Worm (Caenorhabditis elegans) whole organism, L2 larva: ENCODE data around the gene pqn-92.

Source experiments
- C34F6.9 ChIP-seq: fragments of 150-350 bp; optimal IDR thresholded peaks from 2 replicates; lab custom pipeline; 2014; ENCODE audit warnings: missing biosample characterization, missing genetic modification characterization
- F13H6.1 ChIP-seq: sonication (generic microtip); optimal IDR thresholded peaks from 2 replicates; lab custom pipeline; 2016; ENCODE audit warnings: missing genetic modification characterization, missing compliant biosample characterization
- R02D3.7 ChIP-seq: fragments of 150-350 bp; optimal IDR thresholded peaks from 2 replicates; lab custom pipeline; 2014; ENCODE audit warnings: missing biosample characterization, missing genetic modification characterization
- Y55F3AM.14 ChIP-seq: fragments of 200-800 bp; sonication (Bioruptor generic); optimal IDR thresholded peaks from 2 replicates; lab custom pipeline; 2018; ENCODE audit warnings: mild to moderate bottlenecking, missing genetic modification characterization, missing compliant biosample characterization
- alr-1 ChIP-seq: fragments of 150-350 bp; optimal IDR thresholded peaks from 2 replicates; lab custom pipeline; 2014; ENCODE audit warnings: missing biosample characterization, missing genetic modification characterization
- aly-2 ChIP-seq: fragments of 150-350 bp; optimal IDR thresholded peaks from 2 replicates; lab custom pipeline; 2014; ENCODE audit warnings: missing biosample characterization, missing genetic modification characterization
- blmp-1 ChIP-seq: sonication (generic microtip); optimal IDR thresholded peaks from 2 replicates; lab custom pipeline; 2017; ENCODE audit warnings: missing genetic modification characterization, mild to moderate bottlenecking, missing compliant biosample characterization, antibody characterized with exemption, moderate library complexity; ENCODE audit not compliant: insufficient read depth
- ceh-82 ChIP-seq: fragments of 150-350 bp; optimal IDR thresholded peaks from 2 replicates; lab custom pipeline; 2014; ENCODE audit warnings: missing biosample characterization, missing genetic modification characterization
- crh-2 ChIP-seq: sonication (generic microtip); optimal IDR thresholded peaks from 2 replicates; lab custom pipeline; 2017; ENCODE audit warnings: missing biosample characterization, missing genetic modification characterization
- dmd-4 ChIP-seq: sonication (generic microtip); optimal IDR thresholded peaks from 2 replicates; lab custom pipeline; 2017; ENCODE audit warnings: missing biosample characterization, missing genetic modification characterization
- egl-27 ChIP-seq: sonication (generic microtip); optimal IDR thresholded peaks from 3 replicates; lab custom pipeline; 2017; ENCODE audit warnings: missing biosample characterization, missing genetic modification reagents, missing genetic modification characterization
- elt-1 ChIP-seq: fragments of 150-350 bp; optimal IDR thresholded peaks from 2 replicates; lab custom pipeline; 2014; ENCODE audit warnings: missing biosample characterization, missing genetic modification characterization
- elt-3 ChIP-seq: sonication (generic microtip); optimal IDR thresholded peaks from 2 replicates; lab custom pipeline; 2017; ENCODE audit warnings: missing biosample characterization, missing genetic modification characterization
- fos-1 ChIP-seq: fragments of 150-350 bp; optimal IDR thresholded peaks from 2 replicates; lab custom pipeline; 2014; ENCODE audit warnings: missing biosample characterization, missing genetic modification characterization
- gmeb-1 ChIP-seq: fragments of 150-350 bp; optimal IDR thresholded peaks from 2 replicates; lab custom pipeline; 2014; ENCODE audit warnings: missing biosample characterization, missing genetic modification characterization
- lin-39 ChIP-seq: fragments of 150-350 bp; optimal IDR thresholded peaks from 2 replicates; lab custom pipeline; 2014; ENCODE audit warnings: missing biosample characterization, missing genetic modification reagents, missing genetic modification characterization
- mbf-1 ChIP-seq: sonication (generic microtip); optimal IDR thresholded peaks from 2 replicates; lab custom pipeline; 2017; ENCODE audit warnings: missing biosample characterization, missing genetic modification characterization
- nhr-11 ChIP-seq: fragments of 150-350 bp; optimal IDR thresholded peaks from 2 replicates; lab custom pipeline; 2014; ENCODE audit warnings: missing biosample characterization, missing genetic modification characterization
- nhr-12 ChIP-seq: fragments of 150-350 bp; optimal IDR thresholded peaks from 2 replicates; lab custom pipeline; 2014; ENCODE audit warnings: missing biosample characterization, missing genetic modification characterization
- nhr-129 ChIP-seq: fragments of 150-350 bp; optimal IDR thresholded peaks from 2 replicates; lab custom pipeline; 2014; ENCODE audit warnings: missing biosample characterization, missing genetic modification characterization
- nhr-23 ChIP-seq: fragments of 150-350 bp; optimal IDR thresholded peaks from 2 replicates; lab custom pipeline; 2014; ENCODE audit warnings: missing biosample characterization, missing genetic modification reagents, missing genetic modification characterization
- nhr-6 ChIP-seq: fragments of 150-350 bp; optimal IDR thresholded peaks from 2 replicates; lab custom pipeline; 2014; ENCODE audit warnings: missing biosample characterization, missing genetic modification characterization
- nhr-77 ChIP-seq: fragments of 150-350 bp; optimal IDR thresholded peaks from 2 replicates; lab custom pipeline; 2014; ENCODE audit warnings: missing biosample characterization, missing genetic modification characterization
- sem-4 ChIP-seq: fragments of 150-350 bp; optimal IDR thresholded peaks from 2 replicates; lab custom pipeline; 2014; ENCODE audit warnings: missing biosample characterization, missing genetic modification reagents, missing genetic modification characterization
- skn-1 ChIP-seq: sonication (generic microtip); optimal IDR thresholded peaks from 2 replicates; lab custom pipeline; 2017; ENCODE audit warnings: missing biosample characterization, missing genetic modification characterization
- sma-3 ChIP-seq: sonication (generic microtip); optimal IDR thresholded peaks from 2 replicates; lab custom pipeline; 2016; ENCODE audit warnings: missing genetic modification reagents, missing genetic modification characterization, missing compliant biosample characterization
- sma-9 ChIP-seq, 2 experiments: fragments of 150-350 bp in 1 of 2; sonication (generic microtip) in 1 of 2; optimal IDR thresholded peaks; 2 replicates each; lab custom pipeline; 2014 to 2016; ENCODE audit warnings: missing genetic modification characterization in 2 of 2, mild to moderate bottlenecking in 1 of 2, missing biosample characterization in 1 of 2, missing compliant biosample characterization in 1 of 2, missing genetic modification reagents in 1 of 2, moderate library complexity in 1 of 2
- snpc-4 ChIP-seq: fragments of 150-350 bp; optimal IDR thresholded peaks from 2 replicates; lab custom pipeline; 2014; ENCODE audit warnings: missing biosample characterization, missing genetic modification characterization
- unc-39 ChIP-seq: fragments of 150-350 bp; optimal IDR thresholded peaks from 2 replicates; lab custom pipeline; 2014; ENCODE audit warnings: missing biosample characterization, missing genetic modification characterization
- unc-62 ChIP-seq: fragments of 150-350 bp; optimal IDR thresholded peaks from 2 replicates; lab custom pipeline; 2014; ENCODE audit warnings: missing biosample characterization, missing genetic modification reagents, missing genetic modification characterization
- zag-1 ChIP-seq: fragments of 150-350 bp; optimal IDR thresholded peaks from 2 replicates; lab custom pipeline; 2014; ENCODE audit warnings: missing biosample characterization, missing genetic modification characterization

The pqn-92 gene

DNA sequence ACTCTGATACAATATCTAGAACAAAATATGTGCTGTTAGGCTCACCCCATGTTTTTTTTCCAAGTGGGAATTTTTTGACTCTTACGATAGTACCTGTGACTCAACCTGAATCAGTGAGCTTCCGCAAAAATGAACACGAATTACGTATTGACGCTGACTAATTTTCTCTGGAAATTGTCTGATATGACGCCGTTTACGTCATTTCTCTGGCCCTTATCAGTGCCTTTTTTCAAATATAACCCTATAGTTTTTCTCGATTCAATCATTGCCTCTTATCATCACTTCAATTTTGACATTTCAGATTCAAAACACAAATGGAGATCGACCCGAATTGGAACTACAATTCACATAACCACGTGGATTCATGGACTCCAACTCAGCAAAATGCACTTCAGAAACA lies 11.2 kb downstream of the pqn-92 start, which contains the start of gene Y75B8A.28:
Y75B8A.28 (plus strand) TSS at position 296 of the 400 bp plus-strand sequence.
- TF ChIP-seq unc-62 (GFP tag; lab: Kevin White, UChicago) (no peak), skn-1 (tag; lab: Kevin White, UChicago) (peak; percentile 20), sma-9 (GFP tag; optimal IDR thresholded peaks at IDR 0.05; lab: Kevin White, UChicago) (peak; percentile 56), sma-9 (tag; optimal IDR thresholded peaks at IDR 0.05; lab: Kevin White, UChicago) (no peak), nhr-12 (no peak), alr-1 (tag; lab: Kevin White, UChicago) (no peak), lin-39 (tag; lab: Kevin White, UChicago) (no peak), gmeb-1 (tag; lab: Kevin White, UChicago) (no peak), crh-2 (tag; lab: Kevin White, UChicago) (peak; percentile 26), fos-1 (tag; lab: Kevin White, UChicago) (peak; percentile 100), blmp-1 (tag; lab: Kevin White, UChicago) (no peak), zag-1 (tag; lab: Kevin White, UChicago) (no peak), F13H6.1 (tag; lab: Kevin White, UChicago) (peak; percentile 6)

DNA sequence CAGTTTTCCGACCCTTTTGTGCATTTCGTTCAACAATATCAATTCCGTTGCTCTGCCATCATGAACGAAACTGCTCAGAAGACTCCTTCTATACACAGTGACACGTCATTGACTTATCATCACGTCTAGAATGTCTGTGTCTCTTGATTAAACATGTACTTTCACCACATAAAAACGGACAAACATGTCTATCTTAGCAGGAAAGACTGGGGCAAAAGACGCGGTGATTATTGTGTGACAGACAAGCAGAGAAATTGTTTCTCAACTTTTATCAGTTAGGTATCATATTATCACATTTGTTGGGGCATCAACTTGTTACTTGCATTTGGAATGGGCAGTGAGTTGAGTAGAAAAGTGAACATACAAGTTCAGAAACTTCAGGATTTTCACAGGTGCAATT lies 17.7 kb downstream of the pqn-92 start:
- peak; percentile 95 for TF ChIP-seq crh-2 (tag; lab: Kevin White, UChicago)
- no peak for TF ChIP-seq nhr-12
- peak; percentile 0 for TF ChIP-seq sma-3
- peak; percentile 49 for TF ChIP-seq gmeb-1 (tag; lab: Kevin White, UChicago)
- TF ChIP-seq aly-2 (tag; lab: Kevin White, UChicago) = no peak
- peak; percentile 90 for TF ChIP-seq fos-1 (tag; lab: Kevin White, UChicago)
- TF ChIP-seq nhr-129 (tag; lab: Kevin White, UChicago) = peak; percentile 20
- peak; percentile 35 for TF ChIP-seq sma-9 (GFP tag; optimal IDR thresholded peaks at IDR 0.05; lab: Kevin White, UChicago)
- TF ChIP-seq sma-9 (tag; optimal IDR thresholded peaks at IDR 0.05; lab: Kevin White, UChicago) = no peak
- no peak for TF ChIP-seq Y55F3AM.14 (GFP tag; lab: Kevin White, UChicago)
- no peak for TF ChIP-seq nhr-77 (tag; lab: Kevin White, UChicago)
- TF ChIP-seq F13H6.1 (tag; lab: Kevin White, UChicago) = peak; percentile 25
- TF ChIP-seq, all 48 proteins: peak for 7

DNA sequence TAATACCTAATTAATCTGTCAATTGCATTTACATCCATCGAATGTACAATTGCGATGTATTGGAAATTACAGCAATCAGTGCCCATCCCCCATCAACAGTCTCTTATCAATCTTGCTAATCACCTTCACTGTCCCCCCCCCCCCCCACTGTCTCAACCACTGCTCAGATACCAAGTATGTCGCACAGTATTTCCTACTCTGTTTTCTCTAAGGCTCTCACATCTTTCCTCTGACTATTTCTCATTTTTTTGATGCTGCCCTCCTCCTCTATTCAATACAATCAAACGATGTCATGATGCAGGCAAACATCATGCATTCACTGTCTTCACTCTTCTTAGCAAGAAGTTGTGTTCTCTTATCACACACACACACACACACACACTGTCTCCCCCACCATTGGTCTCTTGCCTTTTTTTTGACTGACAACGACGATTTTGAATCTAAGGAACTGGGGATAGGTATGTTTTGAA lies 20.0 kb downstream of the pqn-92 start, which contains the start of the genes zip-12 and Y75B8A.63:
zip-12 (plus strand) TSS at position 387 of the 470 bp plus-strand sequence.
Y75B8A.63 (plus strand) TSS at position 420 of the 470 bp plus-strand sequence.
- TF ChIP-seq crh-2 (tag; lab: Kevin White, UChicago) (peak; percentile 20), snpc-4 (no peak), mbf-1 (tag; lab: Kevin White, UChicago) (no peak), sma-9 (GFP tag; optimal IDR thresholded peaks at IDR 0.05; lab: Kevin White, UChicago) (peak; percentile 4), sma-9 (tag; optimal IDR thresholded peaks at IDR 0.05; lab: Kevin White, UChicago) (no peak), dmd-4 (tag; lab: Kevin White, UChicago) (no peak), C34F6.9 (tag; lab: Kevin White, UChicago) (no peak), nhr-77 (tag; lab: Kevin White, UChicago) (no peak), skn-1 (tag; lab: Kevin White, UChicago) (no peak), unc-39 (tag; lab: Kevin White, UChicago) (no peak), R02D3.7 (tag; lab: Kevin White, UChicago) (no peak), nhr-23 (tag; lab: Kevin White, UChicago) (no peak), elt-1 (tag; lab: Kevin White, UChicago) (no peak), nhr-6 (no peak), fos-1 (tag; lab: Kevin White, UChicago) (peak; percentile 85), aly-2 (tag; lab: Kevin White, UChicago) (no peak), nhr-129 (tag; lab: Kevin White, UChicago) (peak; percentile 7)

DNA sequence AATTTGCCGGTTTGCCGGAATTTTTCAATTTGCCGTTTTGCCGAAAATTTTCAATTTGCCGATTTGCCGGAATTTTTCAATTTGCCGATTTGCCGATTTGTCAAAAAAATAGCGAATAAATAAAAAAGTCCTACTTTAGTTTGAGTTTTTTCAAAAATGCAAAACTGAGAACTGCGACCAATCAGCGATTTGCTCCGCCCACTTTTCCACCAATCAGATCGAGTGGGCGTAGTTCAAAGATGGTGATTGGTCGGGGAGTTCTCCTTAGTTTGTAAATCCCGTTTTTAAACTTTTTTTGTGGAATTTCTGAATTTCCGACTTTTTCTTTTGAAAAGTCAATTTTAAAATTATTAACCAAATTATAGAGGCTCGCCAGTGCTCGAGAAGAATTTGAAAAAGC lies 23.7 kb downstream of the pqn-92 start:
- TF ChIP-seq egl-27 (tag; lab: Kevin White, UChicago) (no peak), R02D3.7 (tag; lab: Kevin White, UChicago) (no peak), unc-62 (GFP tag; lab: Kevin White, UChicago) (no peak), nhr-12 (no peak), mbf-1 (tag; lab: Kevin White, UChicago) (no peak), elt-3 (no peak), nhr-6 (no peak)

DNA sequence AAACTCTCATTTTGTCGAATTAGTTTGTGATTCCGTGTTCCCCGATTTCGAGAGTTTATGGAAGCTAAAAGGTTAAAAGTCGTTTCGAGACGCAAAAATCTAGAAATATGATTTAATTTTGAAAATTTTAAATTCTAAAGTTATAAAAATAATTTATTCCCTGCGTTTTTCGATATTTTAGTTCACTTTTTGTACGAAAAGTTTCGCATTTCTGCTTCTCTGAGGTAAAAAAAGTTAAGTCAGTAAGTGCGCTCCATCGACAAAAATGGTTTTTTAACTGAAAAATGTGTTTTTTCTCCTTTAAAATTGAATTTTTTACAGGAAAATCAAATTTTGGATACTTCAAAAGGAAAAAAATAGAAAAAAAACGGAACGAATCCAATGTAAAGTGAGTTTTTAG lies 25.9 kb downstream of the pqn-92 start, which contains the start of gene zip-1:
zip-1 (plus strand) TSS at position 301 of the 400 bp plus-strand sequence.
- TF ChIP-seq fos-1 (tag; lab: Kevin White, UChicago) (no peak), nhr-77 (tag; lab: Kevin White, UChicago) (no peak), nhr-11 (tag; lab: Kevin White, UChicago) (no peak), alr-1 (tag; lab: Kevin White, UChicago) (no peak), sem-4 (tag; lab: Kevin White, UChicago) (no peak), ceh-82 (tag; lab: Kevin White, UChicago) (no peak), egl-27 (tag; lab: Kevin White, UChicago) (no peak), nhr-12 (no peak)
